Fruit fly (Drosophila melanogaster) Kc167 (cell line): ENCODE data around the gene CG14770.

Experiments used
- Myc ChIP-seq: fragments of >200 bp; optimal IDR thresholded peaks from 2 replicates; lab custom pipeline; 2017; ENCODE audit warnings: missing external identifiers
- Sin3A ChIP-seq: fragments of >200 bp; optimal IDR thresholded peaks from 2 replicates; lab custom pipeline; 2018; ENCODE audit warnings: missing external identifiers
- h ChIP-seq: fragments of >200 bp; optimal IDR thresholded peaks from 3 replicates; lab custom pipeline; 2018; ENCODE audit warnings: missing external identifiers
- insv ChIP-seq: fragments of >200 bp; optimal IDR thresholded peaks from 3 replicates; lab custom pipeline; 2018; ENCODE audit warnings: missing external identifiers
- psq ChIP-seq: fragments of >200 bp; optimal IDR thresholded peaks from 2 replicates; lab custom pipeline; 2017; ENCODE audit warnings: missing external identifiers
- ttk ChIP-seq: sonication (Bioruptor generic); optimal IDR thresholded peaks from 2 replicates; lab custom pipeline; 2017; ENCODE audit warnings: missing external identifiers

Gene CG14770

dm6 chrX:1392875-1393274 is 23.8 kb downstream of the CG14770 start, which contains the start of gene Rilpl:
Rilpl (plus strand) TSS chrX:1393054.
- TF ChIP-seq Myc (no peak), Sin3A (no peak), psq (no peak), h (no peak), ttk (lab: Kevin White, UChicago) (no peak), insv (no peak)

dm6 chrX:1397649-1398454 is 28.8 kb downstream of the CG14770 start:
- TF ChIP-seq insv: no peak

dm6 chrX:1398455-1399055 is 29.5 kb downstream of the CG14770 start:
- TF ChIP-seq h (no peak), Sin3A (no peak), ttk (lab: Kevin White, UChicago) (no peak), insv (no peak), psq (no peak), Myc (no peak)

dm6 chrX:1399056-1400003 is 30.3 kb downstream of the CG14770 start:
- no peak for TF ChIP-seq insv
- no peak for TF ChIP-seq h
- TF ChIP-seq Myc: no peak
- TF ChIP-seq psq: no peak
- TF ChIP-seq ttk (lab: Kevin White, UChicago): no peak
- no peak for TF ChIP-seq Sin3A

- TF ChIP-seq Sin3A (no peak), insv (no peak), psq (no peak), h (no peak), Myc (no peak), ttk (lab: Kevin White, UChicago) (no peak)
Measured at dm6 chrX:1405012-1405411, 36.0 kb downstream of the CG14770 start.

- TF ChIP-seq insv (no peak), Sin3A (no peak), h (no peak), Myc (no peak), ttk (lab: Kevin White, UChicago) (no peak), psq (no peak)
Measured at dm6 chrX:1405779-1406178, 36.7 kb downstream of the CG14770 start.

dm6 chrX:1407683-1408082 is 38.6 kb downstream of the CG14770 start:
- TF ChIP-seq ttk (lab: Kevin White, UChicago): no peak
- TF ChIP-seq Sin3A: no peak
- no peak for TF ChIP-seq h
- no peak for TF ChIP-seq Myc
- TF ChIP-seq psq: no peak
- no peak for TF ChIP-seq insv

dm6 chrX:1408964-1409363 is 39.9 kb downstream of the CG14770 start, which contains the start of gene futsch:
futsch (plus strand) TSS chrX:1409069.
- TF ChIP-seq psq: no peak
- TF ChIP-seq insv: no peak
- no peak for TF ChIP-seq Sin3A
- no peak for TF ChIP-seq ttk (lab: Kevin White, UChicago)
- TF ChIP-seq Myc: no peak
- TF ChIP-seq h: no peak

dm6 chrX:1410312-1410711 is 41.3 kb downstream of the CG14770 start:
- TF ChIP-seq Myc (no peak), Sin3A (no peak), h (no peak), insv (no peak), ttk (lab: Kevin White, UChicago) (no peak), psq (no peak)

dm6 chrX:1411225-1411932 is 42.3 kb downstream of the CG14770 start:
- TF ChIP-seq Sin3A (no peak), ttk (lab: Kevin White, UChicago) (no peak), h (no peak), Myc (no peak), psq (no peak), insv (no peak)

- TF ChIP-seq h: no peak
- no peak for TF ChIP-seq psq
Measured at dm6 chrX:1414269-1414668, 45.2 kb downstream of the CG14770 start.
